Worm (Caenorhabditis elegans) whole organism, L4 larva: ENCODE measurements around the gene bath-36.

Experiments used
- F26F4.8 ChIP-seq: fragments of 200-800 bp; sonication (Bioruptor generic); conservative IDR thresholded peaks from 2 replicates; pipeline ENCODE4 v1.3.6; 2022; ENCODE audit warnings: missing genetic modification characterization, missing compliant biosample characterization
- F44E2.7 ChIP-seq: fragments of 200-800 bp; sonication (Bioruptor generic); IDR thresholded peaks from 2 replicates; pipeline ENCODE4 v2.1.2; 2022; ENCODE audit warnings: missing genetic modification characterization, missing compliant biosample characterization
- R02D3.7 ChIP-seq: fragments of 150-350 bp; sonication (generic microtip); optimal IDR thresholded peaks from 3 replicates; lab custom pipeline; 2014; ENCODE audit warnings: missing biosample characterization, missing genetic modification characterization
- Y48G9A.11 ChIP-seq: fragments of 200-800 bp; sonication (Bioruptor generic); IDR thresholded peaks from 2 replicates; pipeline ENCODE4 v1.3.6; 2022; ENCODE audit warnings: missing genetic modification reagents, missing genetic modification characterization, missing compliant biosample characterization
- Y5F2A.4 ChIP-seq: fragments of 200-800 bp; sonication (Bioruptor generic); optimal IDR thresholded peaks from 2 replicates; lab custom pipeline; 2018; ENCODE audit warnings: mild to moderate bottlenecking, missing genetic modification characterization, missing compliant biosample characterization
- Y75B8A.6 ChIP-seq: fragments of 200-800 bp; sonication (Bioruptor generic); IDR thresholded peaks from 2 replicates; pipeline ENCODE4 v1.3.6; 2022; ENCODE audit warnings: missing genetic modification reagents, missing genetic modification characterization, missing compliant biosample characterization
- ZK337.2 ChIP-seq: fragments of 200-800 bp; sonication (Bioruptor generic); IDR thresholded peaks from 2 replicates; pipeline ENCODE4 v1.3.6; 2022; ENCODE audit warnings: missing genetic modification reagents, missing genetic modification characterization, missing compliant biosample characterization
- ZK546.5 ChIP-seq, 2 experiments: sonication (generic microtip); optimal IDR thresholded peaks; 2 replicates each; lab custom pipeline; 2017; ENCODE audit warnings: missing biosample characterization in 2 of 2, missing genetic modification characterization in 2 of 2
- aha-1 ChIP-seq: fragments of 150-350 bp; peaks from one replicate; lab custom pipeline; 2014; ENCODE audit warnings: missing biosample characterization, missing genetic modification characterization
- aly-2 ChIP-seq: sonication (generic microtip); optimal IDR thresholded peaks from 2 replicates; lab custom pipeline; 2018; ENCODE audit warnings: missing biosample characterization, missing genetic modification characterization
- arid-1 ChIP-seq: fragments of 200-800 bp; sonication (Bioruptor generic); conservative IDR thresholded peaks from 2 replicates; pipeline ENCODE4 v1.3.6; 2022; ENCODE audit warnings: missing genetic modification reagents, missing genetic modification characterization, missing compliant biosample characterization
- attf-4 ChIP-seq: sonication (generic microtip); optimal IDR thresholded peaks from 3 replicates; lab custom pipeline; 2017; ENCODE audit warnings: missing biosample characterization, missing genetic modification characterization
- ceh-20 ChIP-seq: fragments of 200-800 bp; sonication (Bioruptor generic); IDR thresholded peaks from 2 replicates; pipeline ENCODE4 v1.3.6; 2022; ENCODE audit warnings: missing genetic modification reagents, missing genetic modification characterization, missing compliant biosample characterization
- ceh-28 ChIP-seq: fragments of 150-350 bp; optimal IDR thresholded peaks from 2 replicates; lab custom pipeline; 2014; ENCODE audit warnings: missing biosample characterization, missing genetic modification reagents, missing genetic modification characterization
- ceh-44 ChIP-seq: fragments of 200-800 bp; sonication (Bioruptor generic); IDR thresholded peaks from 2 replicates; pipeline ENCODE4 v1.3.6; 2022; ENCODE audit warnings: missing genetic modification reagents, missing genetic modification characterization, missing compliant biosample characterization
- ceh-62 ChIP-seq: sonication (generic microtip); optimal IDR thresholded peaks from 2 replicates; lab custom pipeline; 2017; ENCODE audit warnings: missing biosample characterization, missing genetic modification characterization
- ceh-82 ChIP-seq: sonication (generic microtip); optimal IDR thresholded peaks from 2 replicates; lab custom pipeline; 2017; ENCODE audit warnings: missing biosample characterization, missing genetic modification characterization
- daf-12 ChIP-seq: fragments of 150-350 bp; optimal IDR thresholded peaks from 2 replicates; lab custom pipeline; 2014; ENCODE audit warnings: missing biosample characterization, missing genetic modification reagents, missing genetic modification characterization
- daf-8 ChIP-seq: fragments of 200-800 bp; sonication (Bioruptor generic); IDR thresholded peaks from 2 replicates; pipeline ENCODE4 v1.3.6; 2022; ENCODE audit warnings: missing genetic modification characterization, missing compliant biosample characterization
- dmd-6 ChIP-seq: fragments of 200-800 bp; sonication (Bioruptor generic); IDR thresholded peaks from 2 replicates; pipeline ENCODE4 v1.3.6; 2022; ENCODE audit warnings: missing genetic modification reagents, missing genetic modification characterization, missing compliant biosample characterization
- dmd-9 ChIP-seq: fragments of 200-800 bp; sonication (Bioruptor generic); IDR thresholded peaks from 2 replicates; pipeline ENCODE4 v1.3.6; 2022; ENCODE audit warnings: missing genetic modification reagents, missing genetic modification characterization, missing compliant biosample characterization
- dve-1 ChIP-seq: sonication (generic microtip); optimal IDR thresholded peaks from 2 replicates; lab custom pipeline; 2017; ENCODE audit warnings: antibody characterized with exemption, mild to moderate bottlenecking, missing genetic modification characterization, missing compliant biosample characterization; ENCODE audit not compliant: insufficient read depth
- egl-43 ChIP-seq: fragments of 200-800 bp; sonication (Bioruptor generic); IDR thresholded peaks from 2 replicates; pipeline ENCODE4 v1.3.6; 2022; ENCODE audit warnings: missing genetic modification reagents, missing genetic modification characterization, missing compliant biosample characterization
- fos-1 ChIP-seq: fragments of 150-350 bp; optimal IDR thresholded peaks from 2 replicates; lab custom pipeline; 2014; ENCODE audit warnings: missing biosample characterization, missing genetic modification characterization
- hif-1 ChIP-seq, 2 experiments: sonication (generic microtip); optimal IDR thresholded peaks; 2 replicates each; lab custom pipeline; 2016 to 2017; ENCODE audit warnings: missing compliant biosample characterization in 2 of 2, missing genetic modification characterization in 2 of 2, missing genetic modification reagents in 2 of 2, missing genotype in 2 of 2, mild to moderate bottlenecking in 1 of 2
- hmg-1.1 ChIP-seq: fragments of 200-800 bp; sonication (Bioruptor generic); IDR thresholded peaks from 2 replicates; pipeline ENCODE4 v1.3.6; 2022; ENCODE audit warnings: missing genetic modification reagents, missing genetic modification characterization, missing compliant biosample characterization
- jun-1 ChIP-seq: fragments of 150-350 bp; optimal IDR thresholded peaks from 2 replicates; lab custom pipeline; 2014; ENCODE audit warnings: missing biosample characterization, missing genetic modification reagents, missing genetic modification characterization
- lim-7 ChIP-seq: fragments of 200-800 bp; sonication (Bioruptor generic); IDR thresholded peaks from 2 replicates; pipeline ENCODE4 v1.3.6; 2022; ENCODE audit warnings: missing genetic modification characterization, missing compliant biosample characterization
- lin-29 ChIP-seq: fragments of 200-800 bp; sonication (Bioruptor generic); IDR thresholded peaks from 2 replicates; pipeline ENCODE4 v1.3.6; 2022; ENCODE audit warnings: missing genetic modification reagents, missing genetic modification characterization, missing compliant biosample characterization
- lin-38 ChIP-seq: fragments of 200-800 bp; sonication (Bioruptor generic); IDR thresholded peaks from 2 replicates; pipeline ENCODE4 v1.3.6; 2022; ENCODE audit warnings: missing genetic modification reagents, missing genetic modification characterization, missing compliant biosample characterization
- madf-9 ChIP-seq: fragments of 200-800 bp; sonication (Bioruptor generic); conservative IDR thresholded peaks from 2 replicates; pipeline ENCODE4 v1.3.6; 2022; ENCODE audit warnings: missing genetic modification reagents, missing genetic modification characterization, missing compliant biosample characterization
- mxl-2 ChIP-seq: fragments of 200-800 bp; sonication (Bioruptor generic); conservative IDR thresholded peaks from 2 replicates; pipeline ENCODE4 v1.3.6; 2022; ENCODE audit warnings: missing genetic modification reagents, missing genetic modification characterization, missing compliant biosample characterization
- nhr-111 ChIP-seq: fragments of 200-800 bp; sonication (Bioruptor generic); optimal IDR thresholded peaks from 2 replicates; lab custom pipeline; 2018; ENCODE audit warnings: mild to moderate bottlenecking, missing genetic modification characterization, missing compliant biosample characterization
- nhr-237 ChIP-seq: sonication (generic microtip); optimal IDR thresholded peaks from 2 replicates; lab custom pipeline; 2017; ENCODE audit warnings: missing biosample characterization, missing genetic modification characterization
- nhr-25 ChIP-seq: sonication (generic microtip); optimal IDR thresholded peaks from 2 replicates; lab custom pipeline; 2017; ENCODE audit warnings: missing genetic modification characterization, mild to moderate bottlenecking, missing compliant biosample characterization, antibody characterized with exemption, moderate library complexity, borderline replicate concordance; ENCODE audit not compliant: insufficient read depth
- nhr-41 ChIP-seq: fragments of 200-800 bp; sonication (Bioruptor generic); IDR thresholded peaks from 2 replicates; pipeline ENCODE4 v1.3.6; 2022; ENCODE audit warnings: missing genetic modification reagents, missing genetic modification characterization, missing compliant biosample characterization
- nhr-42 ChIP-seq: fragments of 200-800 bp; sonication (Bioruptor generic); IDR thresholded peaks from 2 replicates; pipeline ENCODE4 v1.3.6; 2022; ENCODE audit warnings: missing genetic modification characterization, missing compliant biosample characterization
- nhr-6 ChIP-seq: fragments of 150-350 bp; optimal IDR thresholded peaks from 2 replicates; lab custom pipeline; 2014; ENCODE audit warnings: missing biosample characterization, missing genetic modification characterization
- pha-4 ChIP-seq, 2 experiments: fragments of 150-350 bp in 1 of 2; fragments of 200-800 bp in 1 of 2; sonication (Bioruptor generic) in 1 of 2; IDR thresholded peaks in 1 of 2; optimal IDR thresholded peaks in 1 of 2; 2 replicates each; pipeline versions ENCODE4 v1.3.6 to Lab custom; 2014 to 2022; ENCODE audit warnings: missing genetic modification characterization in 2 of 2, missing genetic modification reagents in 2 of 2, missing biosample characterization in 1 of 2, missing compliant biosample characterization in 1 of 2
- pqm-1 ChIP-seq: sonication (generic microtip); optimal IDR thresholded peaks from 2 replicates; lab custom pipeline; 2017; ENCODE audit warnings: missing biosample characterization, missing genetic modification characterization
- rbr-2 ChIP-seq: sonication (generic microtip); optimal IDR thresholded peaks from 2 replicates; lab custom pipeline; 2016; ENCODE audit warnings: missing genotype, missing genetic modification characterization, missing compliant biosample characterization
- saeg-2 ChIP-seq: fragments of 200-800 bp; sonication (Bioruptor generic); IDR thresholded peaks from 2 replicates; pipeline ENCODE4 v1.3.6; 2022; ENCODE audit warnings: missing genetic modification reagents, missing genetic modification characterization, missing compliant biosample characterization
- sdz-12 ChIP-seq: fragments of 200-800 bp; sonication (Bioruptor generic); optimal IDR thresholded peaks from 2 replicates; lab custom pipeline; 2018; ENCODE audit warnings: mild to moderate bottlenecking, missing genetic modification characterization, missing compliant biosample characterization
- snpc-4 ChIP-seq: fragments of 150-350 bp; optimal IDR thresholded peaks from 2 replicates; lab custom pipeline; 2014; ENCODE audit warnings: missing biosample characterization, missing genetic modification characterization
- spr-1 ChIP-seq: sonication (generic microtip); optimal IDR thresholded peaks from 2 replicates; lab custom pipeline; 2016; ENCODE audit warnings: mild to moderate bottlenecking, missing genetic modification characterization, missing compliant biosample characterization
- unc-130 ChIP-seq: sonication (generic microtip); optimal IDR thresholded peaks from 2 replicates; lab custom pipeline; 2016; ENCODE audit warnings: missing genetic modification reagents, missing genetic modification characterization, missing compliant biosample characterization
- unc-62 ChIP-seq, 3 experiments: fragments of 150-350 bp in 1 of 3; sonication (generic microtip); optimal IDR thresholded peaks in 2 of 3; peaks in 1 of 3; 1 replicate in 1 of 3; 2 replicates in 2 of 3; lab custom pipeline; 2014 to 2017; ENCODE audit warnings: missing biosample characterization in 3 of 3, missing genetic modification characterization in 3 of 3, missing genetic modification reagents in 3 of 3, missing genotype in 1 of 3
- zag-1 ChIP-seq: fragments of 150-350 bp; optimal IDR thresholded peaks from 2 replicates; lab custom pipeline; 2014; ENCODE audit warnings: missing biosample characterization, missing genetic modification characterization
- zfp-2 ChIP-seq: sonication (generic microtip); optimal IDR thresholded peaks from 2 replicates; lab custom pipeline; 2016; ENCODE audit warnings: mild to moderate bottlenecking, missing genetic modification characterization, missing compliant biosample characterization
- ztf-11 ChIP-seq: fragments of 150-350 bp; optimal IDR thresholded peaks from 2 replicates; lab custom pipeline; 2014; ENCODE audit warnings: missing biosample characterization, missing genetic modification characterization
- ztf-7 ChIP-seq: fragments of 150-350 bp; optimal IDR thresholded peaks from 2 replicates; lab custom pipeline; 2014; ENCODE audit warnings: missing biosample characterization, missing genetic modification characterization

Gene bath-36

DNA sequence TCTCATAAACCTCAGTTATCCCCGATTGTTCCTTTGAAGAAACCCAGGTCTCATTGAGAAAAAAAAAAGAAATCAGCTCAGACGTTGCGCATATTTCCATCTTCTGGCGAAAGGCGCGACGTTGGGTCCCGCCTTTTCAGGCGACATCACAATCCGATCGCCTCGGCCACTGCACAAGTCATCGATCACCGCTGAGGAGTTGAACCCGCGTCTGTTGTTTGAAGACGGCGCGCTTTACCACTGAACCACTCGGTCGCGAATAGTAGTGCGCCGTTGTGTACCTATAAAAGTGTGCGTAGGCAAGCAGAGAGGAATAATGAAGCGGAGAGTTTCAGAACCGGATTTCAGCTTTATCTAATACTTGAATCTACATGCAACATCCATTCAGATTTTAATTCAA lies 3.2 kb downstream of the bath-36 start, which contains the start of gene Y75B12B.11 (continued):
- TF ChIP-seq unc-62 (GFP tag; optimal IDR thresholded peaks at IDR 0.05 in 1 of 2; lab: Kevin White, UChicago), result no peak
- TF ChIP-seq unc-62 (tag; optimal IDR thresholded peaks at IDR 0.05; lab: Kevin White, UChicago), result no peak
- peak; percentile 98 for TF ChIP-seq nhr-111 (GFP tag; lab: Kevin White, UChicago)
- no peak for TF ChIP-seq R02D3.7 (tag; lab: Kevin White, UChicago)
- peak; percentile 94 for TF ChIP-seq Y5F2A.4
- peak; percentile 57 for TF ChIP-seq jun-1 (tag; lab: Kevin White, UChicago)
- no peak for TF ChIP-seq nhr-237 (tag; lab: Kevin White, UChicago)
- no peak for TF ChIP-seq snpc-4 (tag; lab: Kevin White, UChicago)
- TF ChIP-seq zfp-2 (tag; lab: Kevin White, UChicago), result peak; percentile 66
- TF ChIP-seq daf-12, result no peak
- peak; percentile 91 for TF ChIP-seq daf-8 (GFP tag; lab: Robert Waterston, UW)
- peak; percentile 96 for TF ChIP-seq lin-38 (GFP tag; lab: Robert Waterston, UW)
- TF ChIP-seq ceh-28, result no peak
- TF ChIP-seq aly-2 (tag; lab: Kevin White, UChicago), result peak; percentile 92
- TF ChIP-seq pha-4 (GFP tag; IDR thresholded peaks at IDR 0.05; lab: Robert Waterston, UW), result peak; percentile 97
- no peak for TF ChIP-seq pha-4 (tag; optimal IDR thresholded peaks at IDR 0.05; lab: Kevin White, UChicago)
- TF ChIP-seq sdz-12 (GFP tag; lab: Kevin White, UChicago), result peak; percentile 91
- TF ChIP-seq lim-7 (GFP tag; lab: Robert Waterston, UW), result peak; percentile 98
- TF ChIP-seq dmd-6 (GFP tag; lab: Robert Waterston, UW), result peak; percentile 80
- TF ChIP-seq nhr-41 (GFP tag; lab: Robert Waterston, UW), result peak; percentile 92
- TF ChIP-seq hmg-1.1 (GFP tag; lab: Robert Waterston, UW), result peak; percentile 92
- TF ChIP-seq ZK546.5 (tag; optimal IDR thresholded peaks at IDR 0.05; lab: Kevin White, UChicago), result no peak
- peak; percentile 99 for TF ChIP-seq F26F4.8
- TF ChIP-seq hif-1 (tag; optimal IDR thresholded peaks at IDR 0.05; lab: Kevin White, UChicago), result peak; percentile 39 to 66
- peak; percentile 80 for TF ChIP-seq rbr-2 (tag; lab: Kevin White, UChicago)
- peak; percentile 99 for TF ChIP-seq egl-43 (GFP tag; lab: Robert Waterston, UW)
- TF ChIP-seq nhr-6, result peak; percentile 96
- peak; percentile 93 for TF ChIP-seq dve-1 (tag; lab: Kevin White, UChicago)
- no peak for TF ChIP-seq ceh-82 (tag; lab: Kevin White, UChicago)
- peak; percentile 91 for TF ChIP-seq madf-9
- TF ChIP-seq dmd-9 (GFP tag; lab: Robert Waterston, UW), result peak; percentile 87
- TF ChIP-seq fos-1, result no peak
- peak; percentile 91 for TF ChIP-seq Y48G9A.11 (GFP tag; lab: Robert Waterston, UW)
- peak; percentile 92 for TF ChIP-seq saeg-2 (GFP tag; lab: Robert Waterston, UW)
- TF ChIP-seq aha-1 (tag; lab: Kevin White, UChicago), result peak; percentile 98
- TF ChIP-seq Y75B8A.6 (GFP tag; lab: Robert Waterston, UW), result peak; percentile 83; the same call in 1 of the 2 replicates
- peak; percentile 89 for TF ChIP-seq ZK337.2 (GFP tag; lab: Robert Waterston, UW)
- TF ChIP-seq F44E2.7 (GFP tag; lab: Robert Waterston, UW), result peak; percentile 98
- peak; percentile 42 for TF ChIP-seq ztf-7 (tag; lab: Kevin White, UChicago)
- peak; percentile 92 for TF ChIP-seq unc-130 (GFP tag; lab: Kevin White, UChicago)
- TF ChIP-seq spr-1, result peak; percentile 95
- TF ChIP-seq mxl-2 (GFP tag; lab: Robert Waterston, UW), result peak; percentile 90
- peak; percentile 89 for TF ChIP-seq ceh-20 (GFP tag; lab: Robert Waterston, UW)
- TF ChIP-seq nhr-42, result peak; percentile 91
- no peak for TF ChIP-seq attf-4 (tag; lab: Kevin White, UChicago)
- peak; percentile 95 for TF ChIP-seq ceh-44 (GFP tag; lab: Robert Waterston, UW)
- TF ChIP-seq nhr-25 (tag; lab: Kevin White, UChicago), result peak; percentile 45
- TF ChIP-seq lin-29, result peak; percentile 85
- no peak for TF ChIP-seq ztf-11
- peak; percentile 97 for TF ChIP-seq arid-1 (GFP tag; lab: Robert Waterston, UW)
- TF ChIP-seq pqm-1 (tag; lab: Kevin White, UChicago), result peak; percentile 7
- TF ChIP-seq zag-1 (tag; lab: Kevin White, UChicago), result no peak
- no peak for TF ChIP-seq ceh-62 (tag; lab: Kevin White, UChicago)
